In genomic region chrIV:9112019-9112418, ce11 we compare ENCODE assay signal across 2 worm cellular contexts.
TF ChIP-seq lines count a peak whose summit lies in the region.

No protein-coding gene starts in this region.

TF ChIP-seq in whole organism, L1 larva, 84 proteins besides CTCF, POLR2A, EP300 and RAD21 (continued from another document):
- TF ChIP-seq zip-4 (GFP tag; optimal IDR thresholded peaks at IDR 0.05; lab: Kevin White, UChicago), result no peak
- TF ChIP-seq snu-23 (GFP tag; optimal IDR thresholded peaks at IDR 0.05; lab: Kevin White, UChicago), result no peak
- no peak for TF ChIP-seq swsn-7 (tag; optimal IDR thresholded peaks at IDR 0.05; lab: Kevin White, UChicago)
- TF ChIP-seq lin-35 (GFP tag; optimal IDR thresholded peaks at IDR 0.05; lab: Kevin White, UChicago), result no peak
- TF ChIP-seq mef-2 (tag; optimal IDR thresholded peaks at IDR 0.05; lab: Kevin White, UChicago), result no peak
- TF ChIP-seq lin-39 (tag; optimal IDR thresholded peaks at IDR 0.05; lab: Kevin White, UChicago), result no peak
- no peak for TF ChIP-seq unc-130 (tag; optimal IDR thresholded peaks at IDR 0.05; lab: Kevin White, UChicago)
- no peak for TF ChIP-seq nhr-237 (tag; optimal IDR thresholded peaks at IDR 0.05; lab: Kevin White, UChicago)
- TF ChIP-seq elt-2 (tag; optimal IDR thresholded peaks at IDR 0.05; lab: Kevin White, UChicago), result peak; percentile 62
- TF ChIP-seq C16A3.4 (tag; optimal IDR thresholded peaks at IDR 0.05; lab: Kevin White, UChicago), result no peak
TF ChIP-seq in whole organism, L1 larva: peak in this region for 3.

TF ChIP-seq in whole organism, L3 larva, 47 proteins besides CTCF, POLR2A, EP300 and RAD21 (continued from another document):
- no peak for TF ChIP-seq nhr-23 (tag; optimal IDR thresholded peaks at IDR 0.05; lab: Kevin White, UChicago)
- TF ChIP-seq daf-12 (tag; optimal IDR thresholded peaks at IDR 0.05; lab: Kevin White, UChicago), result no peak
- TF ChIP-seq nhr-77 (tag; optimal IDR thresholded peaks at IDR 0.05; lab: Kevin White, UChicago), result no peak
- no peak for TF ChIP-seq unc-62 (GFP tag; optimal IDR thresholded peaks at IDR 0.05; lab: Kevin White, UChicago)
- peak; percentile 71 for TF ChIP-seq elt-2 (tag; optimal IDR thresholded peaks at IDR 0.05; lab: Kevin White, UChicago)
- no peak for TF ChIP-seq unc-39 (tag; optimal IDR thresholded peaks at IDR 0.05; lab: Kevin White, UChicago)
- peak; percentile 58 for TF ChIP-seq nhr-43 (tag; optimal IDR thresholded peaks at IDR 0.05; lab: Kevin White, UChicago; ENCODE audit: poor library complexity, severe bottlenecking)
- no peak for TF ChIP-seq lin-39 (tag; optimal IDR thresholded peaks at IDR 0.05; lab: Kevin White, UChicago)
- TF ChIP-seq nhr-67 (tag; optimal IDR thresholded peaks at IDR 0.05; lab: Kevin White, UChicago), result no peak
